Worm (Caenorhabditis elegans) whole organism, L1 larva: Measurements from ENCODE around the gene B0024.4.

Experiments used
- ceh-82 ChIP-seq, 3 experiments: fragments of 150-350 bp in 1 of 3; sonication (generic microtip) in 2 of 3; optimal IDR thresholded peaks; 2 replicates each; lab custom pipeline; 2014 to 2017; ENCODE audit warnings: missing biosample characterization in 3 of 3, missing genetic modification characterization in 3 of 3
- ceh-90 ChIP-seq: sonication (generic microtip); optimal IDR thresholded peaks from 2 replicates; lab custom pipeline; 2016; ENCODE audit warnings: missing genetic modification characterization, missing compliant biosample characterization
- hpl-2 ChIP-seq: fragments of 150-350 bp; optimal IDR thresholded peaks from 2 replicates; lab custom pipeline; 2014; ENCODE audit warnings: missing biosample characterization, missing genetic modification reagents, missing genetic modification characterization
- lin-14 ChIP-seq: fragments of 200-800 bp; sonication (Bioruptor generic); optimal IDR thresholded peaks from 2 replicates; lab custom pipeline; 2018; ENCODE audit warnings: mild to moderate bottlenecking, missing genetic modification characterization, moderate library complexity, missing compliant biosample characterization
- lin-39 ChIP-seq: fragments of 150-350 bp; optimal IDR thresholded peaks from 2 replicates; lab custom pipeline; 2014; ENCODE audit warnings: missing biosample characterization, missing genetic modification reagents, missing genetic modification characterization
- lir-3 ChIP-seq: sonication (generic microtip); optimal IDR thresholded peaks from 2 replicates; lab custom pipeline; 2016; ENCODE audit warnings: mild to moderate bottlenecking, missing genetic modification characterization, moderate library complexity, missing compliant biosample characterization; ENCODE audit not compliant: poor library complexity
- lsy-2 ChIP-seq, 2 experiments: fragments of 150-350 bp; optimal IDR thresholded peaks; 2 replicates each; lab custom pipeline; 2014; ENCODE audit warnings: missing biosample characterization in 2 of 2, missing genetic modification characterization in 2 of 2
- nhr-237 ChIP-seq: fragments of 150-350 bp; optimal IDR thresholded peaks from 2 replicates; lab custom pipeline; 2014; ENCODE audit warnings: missing biosample characterization, missing genetic modification characterization
- nhr-77 ChIP-seq: fragments of 150-350 bp; optimal IDR thresholded peaks from 2 replicates; lab custom pipeline; 2014; ENCODE audit warnings: missing biosample characterization, missing genetic modification characterization
- pag-3 ChIP-seq: sonication (generic microtip); optimal IDR thresholded peaks from 2 replicates; lab custom pipeline; 2017; ENCODE audit warnings: missing genetic modification characterization, mild to moderate bottlenecking, missing compliant biosample characterization, antibody characterized with exemption, borderline replicate concordance; ENCODE audit not compliant: insufficient read depth
- skn-1 ChIP-seq: fragments of 150-350 bp; optimal IDR thresholded peaks from 2 replicates; lab custom pipeline; 2014; ENCODE audit warnings: missing biosample characterization, missing genetic modification characterization
- unc-62 ChIP-seq: fragments of 150-350 bp; optimal IDR thresholded peaks from 2 replicates; lab custom pipeline; 2014; ENCODE audit warnings: missing biosample characterization, missing genetic modification reagents, missing genetic modification characterization

- TF ChIP-seq lir-3 (tag; lab: Kevin White, UChicago) (no peak), unc-62 (GFP tag; lab: Kevin White, UChicago) (no peak), nhr-237 (tag; lab: Kevin White, UChicago) (no peak), lin-39 (tag; lab: Kevin White, UChicago) (no peak), lsy-2 (tag; optimal IDR thresholded peaks at IDR 0.05; lab: Kevin White, UChicago) (no peak), pag-3 (tag; lab: Kevin White, UChicago) (no peak), hpl-2 (GFP tag; lab: Kevin White, UChicago) (no peak), ceh-82 (tag; optimal IDR thresholded peaks at IDR 0.05; lab: Kevin White, UChicago) (no peak), lin-14 (peak; percentile 56), nhr-77 (tag; lab: Kevin White, UChicago) (no peak), skn-1 (tag; lab: Kevin White, UChicago) (no peak), ceh-90 (tag; lab: Kevin White, UChicago) (no peak)
Measured at ce11 chrV:10265019-10265418, 32.2 kb upstream of the B0024.4 start.
